Fruit fly (Drosophila melanogaster) whole organism, prepupa: ENCODE measurements around the gene CG31635.

ENCODE experiments used
- CG10631 ChIP-seq: fragments of 200-800 bp; sonication (Bioruptor generic); optimal IDR thresholded peaks from 2 replicates; lab custom pipeline; 2016; ENCODE audit warnings: missing biosample characterization, missing genetic modification characterization
- CG10669 ChIP-seq: fragments of 200-800 bp; sonication (Bioruptor generic); optimal IDR thresholded peaks from 3 replicates; lab custom pipeline; 2018; ENCODE audit warnings: missing biosample characterization, mild to moderate bottlenecking, missing genetic modification characterization, moderate library complexity
- CG11762 ChIP-seq: fragments of 200-800 bp; sonication (Bioruptor generic); optimal IDR thresholded peaks from 3 replicates; lab custom pipeline; 2016; ENCODE audit warnings: missing biosample characterization, missing genetic modification characterization; ENCODE audit not compliant: insufficient read depth
- CG11902 ChIP-seq: fragments of 200-800 bp; sonication (Bioruptor generic); optimal IDR thresholded peaks from 3 replicates; lab custom pipeline; 2016; ENCODE audit warnings: missing biosample characterization, missing genetic modification characterization
- CG15336 ChIP-seq: fragments of 200-800 bp; sonication (Bioruptor generic); IDR thresholded peaks from 2 replicates; pipeline ENCODE4 v1.3.6; 2022; ENCODE audit warnings: missing biosample characterization, missing genetic modification characterization
- CG1621 ChIP-seq: fragments of 200-800 bp; sonication (Bioruptor generic); optimal IDR thresholded peaks from 3 replicates; lab custom pipeline; 2018; ENCODE audit warnings: missing biosample characterization, mild to moderate bottlenecking, missing genetic modification characterization
- CG16779 ChIP-seq: fragments of 200-800 bp; sonication (Bioruptor generic); optimal IDR thresholded peaks from 3 replicates; lab custom pipeline; 2017; ENCODE audit warnings: missing biosample characterization, mild to moderate bottlenecking, missing genetic modification characterization
- CG3032 ChIP-seq: fragments of 200-800 bp; optimal IDR thresholded peaks from 2 replicates; lab custom pipeline; 2019; ENCODE audit warnings: missing biosample characterization, mild to moderate bottlenecking, missing genetic modification characterization, moderate library complexity
- CG31627 ChIP-seq: fragments of 200-800 bp; sonication (Bioruptor generic); optimal IDR thresholded peaks from 3 replicates; lab custom pipeline; 2016; ENCODE audit warnings: missing biosample characterization, missing genetic modification characterization
- CG32006 ChIP-seq: fragments of 200-800 bp; sonication (Bioruptor generic); optimal IDR thresholded peaks from 3 replicates; lab custom pipeline; 2017; ENCODE audit warnings: missing biosample characterization, mild to moderate bottlenecking, missing genetic modification characterization
- CG34406 ChIP-seq: fragments of 200-800 bp; sonication (Bioruptor generic); optimal IDR thresholded peaks from 3 replicates; lab custom pipeline; 2016; ENCODE audit warnings: missing biosample characterization, missing genetic modification characterization
- CG6163 ChIP-seq: fragments of 200-800 bp; sonication (Bioruptor generic); IDR thresholded peaks from 3 replicates; pipeline ENCODE4 v1.3.6; 2022; ENCODE audit warnings: missing biosample characterization, missing genetic modification characterization
- CG6792 ChIP-seq: fragments of 200-800 bp; sonication (Bioruptor generic); optimal IDR thresholded peaks from 3 replicates; lab custom pipeline; 2016; ENCODE audit warnings: missing biosample characterization, missing genetic modification characterization
- CG6854 ChIP-seq: fragments of 200-800 bp; sonication (Bioruptor generic); optimal IDR thresholded peaks from 2 replicates; lab custom pipeline; 2017; ENCODE audit warnings: missing biosample characterization, mild to moderate bottlenecking, missing genetic modification characterization
- CG7368 ChIP-seq: fragments of 200-800 bp; sonication (Bioruptor generic); optimal IDR thresholded peaks from 3 replicates; lab custom pipeline; 2016; ENCODE audit warnings: missing biosample characterization, missing genetic modification characterization
- CG8119 ChIP-seq: fragments of 200-800 bp; sonication (Bioruptor generic); IDR thresholded peaks from 3 replicates; pipeline ENCODE4 v1.3.6; 2022; ENCODE audit warnings: missing biosample characterization, missing genetic modification characterization
- CG8632 ChIP-seq: fragments of 200-800 bp; sonication (Bioruptor generic); optimal IDR thresholded peaks from 3 replicates; lab custom pipeline; 2016; ENCODE audit warnings: missing biosample characterization, missing genetic modification characterization
- CG9139 ChIP-seq: fragments of 200-800 bp; sonication (Bioruptor generic); optimal IDR thresholded peaks from 3 replicates; lab custom pipeline; 2017; ENCODE audit warnings: missing biosample characterization, mild to moderate bottlenecking, missing genetic modification characterization
- Eip75B ChIP-seq: fragments of 200-800 bp; sonication (Bioruptor generic); optimal IDR thresholded peaks from 3 replicates; lab custom pipeline; 2016; ENCODE audit warnings: missing biosample characterization, missing genetic modification characterization
- Gug ChIP-seq: fragments of 200-800 bp; sonication (Bioruptor generic); IDR thresholded peaks from 2 replicates; pipeline ENCODE4 v1.3.6; 2022; ENCODE audit warnings: missing biosample characterization, missing genetic modification characterization
- Hr38 ChIP-seq: sonication (Bioruptor generic); optimal IDR thresholded peaks from 2 replicates; lab custom pipeline; 2016; ENCODE audit warnings: missing biosample characterization, missing genetic modification characterization
- Hr39 ChIP-seq: fragments of 200-800 bp; sonication (Bioruptor generic); optimal IDR thresholded peaks from 2 replicates; lab custom pipeline; 2016; ENCODE audit warnings: missing biosample characterization, missing genetic modification characterization
- Met ChIP-seq: fragments of 200-800 bp; sonication (Bioruptor generic); optimal IDR thresholded peaks from 3 replicates; lab custom pipeline; 2016; ENCODE audit warnings: missing biosample characterization, missing genetic modification characterization
- OdsH ChIP-seq: fragments of 200-800 bp; sonication (Bioruptor generic); optimal IDR thresholded peaks from 3 replicates; lab custom pipeline; 2016; ENCODE audit warnings: missing biosample characterization, missing genetic modification characterization
- Sox102F ChIP-seq: fragments of 200-800 bp; sonication (Bioruptor generic); optimal IDR thresholded peaks from 2 replicates; lab custom pipeline; 2016; ENCODE audit warnings: missing biosample characterization, mild to moderate bottlenecking, missing genetic modification characterization
- Sox14 ChIP-seq: fragments of 200-800 bp; sonication (Bioruptor generic); optimal IDR thresholded peaks from 3 replicates; lab custom pipeline; 2016; ENCODE audit warnings: missing biosample characterization, missing genetic modification characterization
- Sox15 ChIP-seq: fragments of 200-800 bp; sonication (Bioruptor generic); optimal IDR thresholded peaks from 3 replicates; lab custom pipeline; 2016; ENCODE audit warnings: missing biosample characterization, missing genetic modification characterization
- achi ChIP-seq: fragments of 200-800 bp; sonication (Bioruptor generic); optimal IDR thresholded peaks from 3 replicates; lab custom pipeline; 2016; ENCODE audit warnings: missing biosample characterization, missing genetic modification characterization
- dac ChIP-seq: fragments of 200-800 bp; sonication (Bioruptor generic); optimal IDR thresholded peaks from 2 replicates; lab custom pipeline; 2017; ENCODE audit warnings: missing biosample characterization, mild to moderate bottlenecking, missing genetic modification characterization
- eg ChIP-seq: fragments of 200-800 bp; sonication (Bioruptor generic); IDR thresholded peaks from 3 replicates; pipeline ENCODE4 v1.3.6; 2022; ENCODE audit warnings: missing biosample characterization, missing genetic modification characterization
- esn ChIP-seq: fragments of 200-800 bp; sonication (Bioruptor generic); optimal IDR thresholded peaks from 2 replicates; lab custom pipeline; 2016; ENCODE audit warnings: missing biosample characterization, mild to moderate bottlenecking, missing genetic modification characterization, moderate library complexity
- fkh ChIP-seq: fragments of 200-800 bp; sonication (Bioruptor generic); optimal IDR thresholded peaks from 3 replicates; lab custom pipeline; 2017; ENCODE audit warnings: missing biosample characterization, mild to moderate bottlenecking, missing genetic modification characterization, moderate library complexity
- net ChIP-seq: fragments of 200-800 bp; sonication (Bioruptor generic); optimal IDR thresholded peaks from 3 replicates; lab custom pipeline; 2016; ENCODE audit warnings: missing biosample characterization, missing genetic modification characterization
- pdm3 ChIP-seq: fragments of 200-800 bp; sonication (Bioruptor generic); optimal IDR thresholded peaks from 3 replicates; lab custom pipeline; 2016; ENCODE audit warnings: missing biosample characterization, missing genetic modification characterization
- salr ChIP-seq, 2 experiments: fragments of 200-800 bp; sonication (Bioruptor generic); optimal IDR thresholded peaks; 3 replicates each; lab custom pipeline; 2016 to 2018; ENCODE audit warnings: missing biosample characterization in 2 of 2, missing genetic modification characterization in 2 of 2, mild to moderate bottlenecking in 1 of 2
- spab ChIP-seq: fragments of 200-800 bp; sonication (Bioruptor generic); optimal IDR thresholded peaks from 2 replicates; lab custom pipeline; 2017; ENCODE audit warnings: missing biosample characterization, mild to moderate bottlenecking, missing genetic modification characterization, missing genetic modification reagents
- ss ChIP-seq, 2 experiments: fragments of 200-800 bp; sonication (Bioruptor generic); optimal IDR thresholded peaks; 2 replicates in 1 of 2; 3 replicates in 1 of 2; lab custom pipeline; 2017 to 2018; ENCODE audit warnings: mild to moderate bottlenecking in 2 of 2, missing biosample characterization in 2 of 2, missing genetic modification characterization in 2 of 2, moderate library complexity in 1 of 2
- svp ChIP-seq: fragments of 200-800 bp; sonication (Bioruptor generic); peaks from one replicate; lab custom pipeline; 2016; ENCODE audit warnings: missing biosample characterization, missing genetic modification characterization
- topi ChIP-seq: fragments of 200-800 bp; sonication (Bioruptor generic); optimal IDR thresholded peaks from 3 replicates; lab custom pipeline; 2016; ENCODE audit warnings: missing biosample characterization, missing genetic modification characterization
- vri ChIP-seq: fragments of 200-800 bp; sonication (Bioruptor generic); optimal IDR thresholded peaks from 3 replicates; lab custom pipeline; 2016; ENCODE audit warnings: missing biosample characterization, mild to moderate bottlenecking, missing genetic modification characterization

Gene CG31635

dm6 chr2L:6683992-6684882 is 35.3 kb upstream of the CG31635 start, which contains the start of gene Nhe3 (continued):
- TF ChIP-seq dac (GFP tag; lab: Kevin White, UChicago) = peak; percentile 45
- peak; percentile 61; the same call in 1 of the 2 replicates for TF ChIP-seq CG15336 (GFP tag; lab: Robert Waterston, UW)
- no peak for TF ChIP-seq CG10631 (GFP tag; lab: Kevin White, UChicago)

dm6 chr2L:6682909-6683308 is 34.0 kb upstream of the CG31635 start:
- peak; percentile 45 for TF ChIP-seq fkh (GFP tag; lab: Kevin White, UChicago)
- TF ChIP-seq CG11902 (GFP tag; lab: Kevin White, UChicago) = no peak

- no peak for TF ChIP-seq svp (GFP tag; lab: Kevin White, UChicago)
- no peak for TF ChIP-seq CG10669 (GFP tag; lab: Kevin White, UChicago)
- no peak for TF ChIP-seq CG3032 (tag; lab: Kevin White, UChicago)
- no peak for TF ChIP-seq Sox14 (GFP tag; lab: Kevin White, UChicago)
- no peak for TF ChIP-seq CG9139 (GFP tag; lab: Kevin White, UChicago)
- TF ChIP-seq salr (GFP tag; optimal IDR thresholded peaks at IDR 0.05; lab: Kevin White, UChicago) = no peak
- TF ChIP-seq eg (GFP tag; lab: Robert Waterston, UW) = no peak
- no peak for TF ChIP-seq OdsH (GFP tag; lab: Kevin White, UChicago)
- TF ChIP-seq dac (GFP tag; lab: Kevin White, UChicago) = no peak
- TF ChIP-seq Met = no peak
- no peak for TF ChIP-seq achi
- no peak for TF ChIP-seq CG1621 (tag; lab: Kevin White, UChicago)
- no peak for TF ChIP-seq pdm3 (GFP tag; lab: Kevin White, UChicago)
- no peak for TF ChIP-seq CG34406 (GFP tag; lab: Kevin White, UChicago)
- TF ChIP-seq esn (GFP tag; lab: Kevin White, UChicago) = no peak
- no peak for TF ChIP-seq Gug (GFP tag; lab: Robert Waterston, UW)
- no peak for TF ChIP-seq CG31627 (GFP tag; lab: Kevin White, UChicago)
- TF ChIP-seq Hr39 (GFP tag; lab: Kevin White, UChicago) = no peak
- no peak for TF ChIP-seq CG6854 (GFP tag; lab: Kevin White, UChicago)
- TF ChIP-seq topi (GFP tag; lab: Kevin White, UChicago) = no peak
These were observed 28.5 kb upstream of the CG31635 start, which contains the start of gene Nse1 for dm6 chr2L:6677453-6677852. TSS of gene Nse1 (minus strand) at chr2L:6677625.

dm6 chr2L:6676535-6676934 is 27.6 kb upstream of the CG31635 start, which contains the start of gene cort:
TSS of gene cort (minus strand) at chr2L:6676635.
- TF ChIP-seq CG11762 (GFP tag; lab: Kevin White, UChicago) = no peak
- TF ChIP-seq vri (GFP tag; lab: Kevin White, UChicago) = no peak
- no peak for TF ChIP-seq esn (GFP tag; lab: Kevin White, UChicago)
- TF ChIP-seq Sox102F = no peak
- TF ChIP-seq, all 60 proteins: peak for 0

dm6 chr2L:6673211-6674012 is 24.5 kb upstream of the CG31635 start, which contains the start of gene Spn27A:
TSS of gene Spn27A (minus strand) at chr2L:6673347.
- peak; percentile 72 for TF ChIP-seq CG31627 (GFP tag; lab: Kevin White, UChicago)
- TF ChIP-seq OdsH (GFP tag; lab: Kevin White, UChicago) = peak; percentile 81
- no peak for TF ChIP-seq salr (GFP tag; optimal IDR thresholded peaks at IDR 0.05; lab: Kevin White, UChicago)
- TF ChIP-seq pdm3 (GFP tag; lab: Kevin White, UChicago) = no peak
- no peak for TF ChIP-seq Hr39 (GFP tag; lab: Kevin White, UChicago)
- TF ChIP-seq Hr38 (GFP tag; lab: Kevin White, UChicago) = no peak
- TF ChIP-seq spab = no peak
- no peak for TF ChIP-seq net
- peak; percentile 73 for TF ChIP-seq CG8119
- no peak for TF ChIP-seq Eip75B (GFP tag; lab: Kevin White, UChicago)
- no peak for TF ChIP-seq CG16779
- no peak; the same call in 2 of the 3 replicates for TF ChIP-seq CG6163 (GFP tag; lab: Robert Waterston, UW)
- no peak for TF ChIP-seq CG7368 (GFP tag; lab: Kevin White, UChicago)
- TF ChIP-seq CG10631 (GFP tag; lab: Kevin White, UChicago) = no peak
- peak; percentile 52 for TF ChIP-seq dac (GFP tag; lab: Kevin White, UChicago)
- no peak for TF ChIP-seq ss (GFP tag; optimal IDR thresholded peaks at IDR 0.05; lab: Kevin White, UChicago)
- TF ChIP-seq CG32006 (GFP tag; lab: Kevin White, UChicago) = no peak
- TF ChIP-seq CG8632 (GFP tag; lab: Kevin White, UChicago) = peak; percentile 66
- peak; percentile 65 for TF ChIP-seq CG6792 (GFP tag; lab: Kevin White, UChicago)
- peak; percentile 67 for TF ChIP-seq Sox15 (GFP tag; lab: Kevin White, UChicago)
